Worm (Caenorhabditis elegans): Measurements from ENCODE around the gene cubn-1.

- TF ChIP-seq nhr-237 (tag; optimal IDR thresholded peaks at IDR 0.05): no peak
- no peak for TF ChIP-seq skn-1 (tag; optimal IDR thresholded peaks at IDR 0.05)
- no peak for TF ChIP-seq ama-1 (optimal IDR thresholded peaks at IDR 0.05)
- no peak for TF ChIP-seq lin-39 (tag; optimal IDR thresholded peaks at IDR 0.05)
- no peak for TF ChIP-seq pqm-1 (tag; optimal IDR thresholded peaks at IDR 0.05)
- TF ChIP-seq nhr-28 (tag; optimal IDR thresholded peaks at IDR 0.05): no peak
- no peak for TF ChIP-seq elt-3 (tag; optimal IDR thresholded peaks at IDR 0.05)
- no peak for TF ChIP-seq nhr-23 (tag; optimal IDR thresholded peaks at IDR 0.05)
These were observed 11.5 kb upstream of the cubn-1 start, which contains the start of gene C14C10.5 for ce11 chrV:12599510-12600242.
